Worm (Caenorhabditis elegans): ENCODE results near the gene egl-46.

DNA sequence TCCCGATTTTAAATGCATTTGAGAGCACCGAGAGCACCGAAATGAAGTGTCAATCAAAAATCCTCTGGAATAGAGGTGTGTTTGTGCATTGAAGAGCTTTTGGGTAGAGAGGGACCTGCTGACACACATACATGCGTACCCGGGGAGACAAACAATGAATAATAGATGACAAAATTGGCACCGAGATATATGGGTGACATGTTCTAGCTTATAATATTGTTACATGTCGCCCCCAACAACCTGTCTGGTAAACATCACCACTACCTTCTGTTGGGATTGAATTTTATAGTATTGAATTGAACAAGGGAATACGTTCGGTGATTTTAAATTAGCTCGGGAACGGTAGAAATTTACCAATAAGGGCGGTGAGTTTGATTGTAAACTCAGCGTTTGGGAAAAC is 2.4 kb upstream of the egl-46 start:
- no peak for TF ChIP-seq elt-3 (tag; optimal IDR thresholded peaks at IDR 0.05)
- TF ChIP-seq ztf-11 (tag; optimal IDR thresholded peaks at IDR 0.05) = no peak
- no peak for TF ChIP-seq ceh-83 (GFP tag; optimal IDR thresholded peaks at IDR 0.05)
- TF ChIP-seq elt-1 (tag; optimal IDR thresholded peaks at IDR 0.05; ENCODE audit: borderline replicate concordance, insufficient read depth) = no peak

Data from whole organism, mixed stage, embryonic.